Worm (Caenorhabditis elegans) whole organism, L1 larva: ENCODE measurements around the gene R08A2.1.

Experiments
- ceh-82 ChIP-seq, 3 experiments: fragments of 150-350 bp in 1 of 3; sonication (generic microtip) in 2 of 3; optimal IDR thresholded peaks; 2 replicates each; lab custom pipeline; 2014 to 2017; ENCODE audit warnings: missing biosample characterization in 3 of 3, missing genetic modification characterization in 3 of 3
- ces-1 ChIP-seq: fragments of 150-350 bp; optimal IDR thresholded peaks from 2 replicates; lab custom pipeline; 2014; ENCODE audit warnings: missing biosample characterization, missing genetic modification reagents, missing genetic modification characterization
- efl-3 ChIP-seq: fragments of 200-800 bp; sonication (Bioruptor generic); optimal IDR thresholded peaks from 2 replicates; lab custom pipeline; 2018; ENCODE audit warnings: mild to moderate bottlenecking, missing genetic modification characterization, missing compliant biosample characterization
- lir-3 ChIP-seq: sonication (generic microtip); optimal IDR thresholded peaks from 2 replicates; lab custom pipeline; 2016; ENCODE audit warnings: mild to moderate bottlenecking, missing genetic modification characterization, moderate library complexity, missing compliant biosample characterization; ENCODE audit not compliant: poor library complexity
- nhr-237 ChIP-seq: fragments of 150-350 bp; optimal IDR thresholded peaks from 2 replicates; lab custom pipeline; 2014; ENCODE audit warnings: missing biosample characterization, missing genetic modification characterization
- snu-23 ChIP-seq: sonication (generic microtip); optimal IDR thresholded peaks from 2 replicates; lab custom pipeline; 2016; ENCODE audit warnings: missing genetic modification characterization, missing compliant biosample characterization

DNA sequence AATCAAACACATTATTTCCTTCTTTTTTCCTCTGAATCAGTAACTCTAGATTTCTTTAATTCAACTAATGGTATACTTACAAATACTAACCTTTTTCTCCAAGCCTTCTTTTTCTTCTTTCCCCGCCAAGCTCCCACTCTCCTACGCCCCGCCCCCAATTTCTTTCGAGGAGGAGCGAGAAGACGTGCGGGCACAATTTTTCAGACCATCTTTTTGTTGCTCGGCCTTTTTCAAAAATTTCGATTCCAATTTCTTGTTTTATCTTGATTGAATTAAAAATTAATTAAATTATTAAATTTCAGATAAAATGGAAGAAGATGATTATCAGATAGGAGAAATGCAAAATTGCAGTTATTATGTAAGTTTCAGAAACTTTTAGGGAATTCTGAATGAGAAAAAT, 39.4 kb downstream of the R08A2.1 start, which contains the start of gene C47E8.3:
- TF ChIP-seq snu-23 (no peak), lir-3 (tag; lab: Kevin White, UChicago) (no peak), ceh-82 (tag; optimal IDR thresholded peaks at IDR 0.05; lab: Kevin White, UChicago) (no peak), nhr-237 (tag; lab: Kevin White, UChicago) (no peak), efl-3 (GFP tag; lab: Kevin White, UChicago) (no peak), ces-1 (GFP tag; lab: Kevin White, UChicago) (no peak)
